Worm (Caenorhabditis elegans) whole organism, young adult: ENCODE results near the gene tdc-1.
A peak's percentile ranks its signal among the peaks of the same experiment; 100 is the strongest.

ENCODE experiments used
- B0019.2 ChIP-seq: fragments of 200-800 bp; sonication (Bioruptor generic); conservative IDR thresholded peaks from 2 replicates; pipeline ENCODE4 v1.3.6; 2022; ENCODE audit warnings: missing genetic modification reagents, missing genetic modification characterization, missing compliant biosample characterization
- B0336.3 ChIP-seq: fragments of 200-800 bp; sonication (Bioruptor generic); IDR thresholded peaks from 2 replicates; pipeline ENCODE4 v1.3.6; 2022; ENCODE audit warnings: missing genetic modification characterization, missing compliant biosample characterization
- C17E4.6 ChIP-seq: fragments of 200-800 bp; sonication (Bioruptor generic); IDR thresholded peaks from 2 replicates; pipeline ENCODE4 v1.3.6; 2022; ENCODE audit warnings: missing genetic modification reagents, missing genetic modification characterization, missing compliant biosample characterization
- F10E7.11 ChIP-seq: sonication (generic microtip); optimal IDR thresholded peaks from 2 replicates; lab custom pipeline; 2017; ENCODE audit warnings: mild to moderate bottlenecking, missing genetic modification characterization, moderate library complexity, missing compliant biosample characterization
- F39B2.1 ChIP-seq: fragments of 200-800 bp; sonication (Bioruptor generic); IDR thresholded peaks from 2 replicates; pipeline ENCODE4 v1.3.6; 2022; ENCODE audit warnings: missing genetic modification reagents, missing genetic modification characterization, missing compliant biosample characterization
- F49E8.2 ChIP-seq: sonication (generic microtip); optimal IDR thresholded peaks from 3 replicates; lab custom pipeline; 2017; ENCODE audit warnings: missing genetic modification characterization, mild to moderate bottlenecking, missing compliant biosample characterization, antibody characterized with exemption, moderate library complexity; ENCODE audit not compliant: insufficient read depth
- F52B5.7 ChIP-seq: sonication (generic microtip); optimal IDR thresholded peaks from 2 replicates; lab custom pipeline; 2016; ENCODE audit warnings: mild to moderate bottlenecking, missing genetic modification characterization, missing compliant biosample characterization
- T26A5.8 ChIP-seq: sonication (generic microtip); optimal IDR thresholded peaks from 2 replicates; lab custom pipeline; 2016; ENCODE audit warnings: missing genetic modification characterization, missing compliant biosample characterization
- Y53F4B.3 ChIP-seq: fragments of 200-800 bp; sonication (Bioruptor generic); IDR thresholded peaks from 2 replicates; pipeline ENCODE4 v1.3.6; 2022; ENCODE audit warnings: missing genetic modification reagents, missing genetic modification characterization, missing compliant biosample characterization
- Y56A3A.18 ChIP-seq: fragments of 200-800 bp; sonication (Bioruptor generic); IDR thresholded peaks from 2 replicates; pipeline ENCODE4 v1.3.6; 2022; ENCODE audit warnings: missing genetic modification reagents, missing genetic modification characterization, missing compliant biosample characterization
- Y67H2A.10 ChIP-seq: fragments of 200-800 bp; sonication (Bioruptor generic); conservative IDR thresholded peaks from 2 replicates; pipeline ENCODE4 v1.3.6; 2022; ENCODE audit warnings: missing genetic modification reagents, missing genetic modification characterization, missing compliant biosample characterization
- Y79H2A.3 ChIP-seq: fragments of 200-800 bp; sonication (Bioruptor generic); conservative IDR thresholded peaks from 2 replicates; pipeline ENCODE4 v1.3.6; 2022; ENCODE audit warnings: missing genetic modification reagents, missing genetic modification characterization, missing compliant biosample characterization
- ama-1 ChIP-seq, 3 experiments: fragments of 150-350 bp in 1 of 3; sonication (generic microtip) in 2 of 3; optimal IDR thresholded peaks; 2 replicates each; lab custom pipeline; 2014 to 2018; ENCODE audit warnings: missing biosample characterization in 2 of 3, missing genetic modification characterization in 2 of 3, missing genetic modification reagents in 2 of 3
- aptf-2 ChIP-seq: fragments of 200-800 bp; sonication (Bioruptor generic); conservative IDR thresholded peaks from 2 replicates; pipeline ENCODE4 v1.3.6; 2022; ENCODE audit warnings: missing genetic modification reagents, missing genetic modification characterization, missing compliant biosample characterization
- athp-1 ChIP-seq: sonication (generic microtip); optimal IDR thresholded peaks from 2 replicates; lab custom pipeline; 2017; ENCODE audit warnings: mild to moderate bottlenecking, missing genetic modification characterization, missing compliant biosample characterization
- cebp-1 ChIP-seq, 2 experiments: fragments of 200-800 bp in 1 of 2; sonication (Bioruptor generic) in 1 of 2; sonication (generic microtip) in 1 of 2; IDR thresholded peaks in 1 of 2; optimal IDR thresholded peaks in 1 of 2; 2 replicates each; pipeline versions ENCODE4 v1.3.6 to Lab custom; 2017 to 2022; ENCODE audit warnings: missing compliant biosample characterization in 2 of 2, missing genetic modification characterization in 2 of 2, mild to moderate bottlenecking in 1 of 2, missing genetic modification reagents in 1 of 2, moderate library complexity in 1 of 2
- ceh-40 ChIP-seq: fragments of 200-800 bp; sonication (Bioruptor generic); IDR thresholded peaks from 2 replicates; pipeline ENCODE4 v1.3.6; 2022; ENCODE audit warnings: missing genetic modification characterization, missing compliant biosample characterization
- ceh-58 ChIP-seq: fragments of 200-800 bp; sonication (Bioruptor generic); IDR thresholded peaks from 2 replicates; pipeline ENCODE4 v1.3.6; 2022; ENCODE audit warnings: missing genetic modification characterization, missing compliant biosample characterization
- ceh-91 ChIP-seq: fragments of 200-800 bp; sonication (Bioruptor generic); IDR thresholded peaks from 2 replicates; pipeline ENCODE4 v1.3.6; 2022; ENCODE audit warnings: missing genetic modification reagents, missing genetic modification characterization, missing compliant biosample characterization
- efl-1 ChIP-seq: fragments of 150-350 bp; optimal IDR thresholded peaks from 2 replicates; lab custom pipeline; 2014; ENCODE audit warnings: missing biosample characterization, missing genetic modification reagents, missing genetic modification characterization
- egl-44 ChIP-seq: fragments of 200-800 bp; sonication (Bioruptor generic); IDR thresholded peaks from 2 replicates; pipeline ENCODE4 v1.3.6; 2022; ENCODE audit warnings: missing genetic modification reagents, missing genetic modification characterization, missing compliant biosample characterization
- gei-17 ChIP-seq: fragments of 200-800 bp; sonication (Bioruptor generic); optimal IDR thresholded peaks from 2 replicates; lab custom pipeline; 2018; ENCODE audit warnings: mild to moderate bottlenecking, missing genetic modification characterization, missing compliant biosample characterization
- hlh-12 ChIP-seq: sonication (generic microtip); optimal IDR thresholded peaks from 2 replicates; lab custom pipeline; 2016; ENCODE audit warnings: missing genetic modification characterization, missing compliant biosample characterization
- hmg-1.2 ChIP-seq: fragments of 200-800 bp; sonication (Bioruptor generic); IDR thresholded peaks from 2 replicates; pipeline ENCODE4 v1.3.6; 2022; ENCODE audit warnings: missing genetic modification reagents, missing genetic modification characterization, missing compliant biosample characterization
- let-607 ChIP-seq, 2 experiments: fragments of 200-800 bp in 1 of 2; sonication (Bioruptor generic) in 1 of 2; sonication (generic microtip) in 1 of 2; optimal IDR thresholded peaks; 2 replicates each; lab custom pipeline; 2016 to 2018; ENCODE audit warnings: mild to moderate bottlenecking in 2 of 2, missing compliant biosample characterization in 2 of 2, missing genetic modification characterization in 2 of 2, moderate library complexity in 2 of 2, missing genotype in 1 of 2
- lin-26 ChIP-seq: fragments of 200-800 bp; sonication (Bioruptor generic); IDR thresholded peaks from 2 replicates; pipeline ENCODE4 v1.3.6; 2022; ENCODE audit warnings: missing genetic modification reagents, missing genetic modification characterization, missing compliant biosample characterization
- lin-35 ChIP-seq, 3 experiments: fragments of 150-350 bp in 2 of 3; sonication (generic microtip) in 1 of 3; optimal IDR thresholded peaks; 2 replicates each; lab custom pipeline; 2014 to 2018; ENCODE audit warnings: missing biosample characterization in 3 of 3, missing genetic modification characterization in 3 of 3, missing genetic modification reagents in 3 of 3
- lin-54 ChIP-seq: fragments of 200-800 bp; sonication (Bioruptor generic); optimal IDR thresholded peaks from 2 replicates; lab custom pipeline; 2018; ENCODE audit warnings: mild to moderate bottlenecking, missing genetic modification characterization, missing compliant biosample characterization
- lir-1 ChIP-seq: fragments of 200-800 bp; sonication (Bioruptor generic); conservative IDR thresholded peaks from 2 replicates; pipeline ENCODE4 v1.3.6; 2022; ENCODE audit warnings: missing genetic modification reagents, missing genetic modification characterization, missing compliant biosample characterization
- lsl-1 ChIP-seq: fragments of 200-800 bp; sonication (Bioruptor generic); optimal IDR thresholded peaks from 2 replicates; lab custom pipeline; 2018; ENCODE audit warnings: mild to moderate bottlenecking, missing genetic modification characterization, moderate library complexity, missing compliant biosample characterization
- madf-3 ChIP-seq: fragments of 200-800 bp; sonication (Bioruptor generic); IDR thresholded peaks from 2 replicates; pipeline ENCODE4 v1.3.6; 2022; ENCODE audit warnings: missing genetic modification reagents, missing genetic modification characterization, missing compliant biosample characterization
- madf-6 ChIP-seq: fragments of 200-800 bp; sonication (Bioruptor generic); IDR thresholded peaks from 2 replicates; pipeline ENCODE4 v1.3.6; 2022; ENCODE audit warnings: missing genetic modification reagents, missing genetic modification characterization, missing compliant biosample characterization
- nfya-2 ChIP-seq: fragments of 200-800 bp; sonication (Bioruptor generic); IDR thresholded peaks from 2 replicates; pipeline ENCODE4 v1.3.6; 2022; ENCODE audit warnings: missing genetic modification reagents, missing genetic modification characterization, missing compliant biosample characterization
- nfyb-1 ChIP-seq: fragments of 200-800 bp; sonication (Bioruptor generic); IDR thresholded peaks from 2 replicates; pipeline ENCODE4 v1.3.6; 2022; ENCODE audit warnings: missing genetic modification reagents, missing genetic modification characterization, missing compliant biosample characterization
- pbrm-1 ChIP-seq: fragments of 200-800 bp; sonication (Bioruptor generic); IDR thresholded peaks from 2 replicates; pipeline ENCODE4 v1.3.6; 2022; ENCODE audit warnings: missing genetic modification reagents, missing genetic modification characterization, missing compliant biosample characterization
- rec-8 ChIP-seq, 2 experiments: sonication (generic microtip); optimal IDR thresholded peaks; 2 replicates each; lab custom pipeline; 2016; ENCODE audit warnings: mild to moderate bottlenecking in 2 of 2, missing genetic modification characterization in 2 of 2, missing genetic modification reagents in 2 of 2, missing genotype in 2 of 2, missing biosample characterization in 1 of 2, missing compliant biosample characterization in 1 of 2, moderate library complexity in 1 of 2
- repo-1 ChIP-seq: sonication (generic microtip); optimal IDR thresholded peaks from 2 replicates; lab custom pipeline; 2017; ENCODE audit warnings: mild to moderate bottlenecking, missing genetic modification characterization, missing compliant biosample characterization
- rpc-1 ChIP-seq, 2 experiments: fragments of 150-350 bp in 1 of 2; sonication (generic microtip) in 1 of 2; optimal IDR thresholded peaks; 2 replicates each; lab custom pipeline; 2014 to 2018; ENCODE audit warnings: missing biosample characterization in 1 of 2, missing genetic modification characterization in 1 of 2, missing genetic modification reagents in 1 of 2, missing genotype in 1 of 2
- sdz-38 ChIP-seq: sonication (generic microtip); optimal IDR thresholded peaks from 2 replicates; lab custom pipeline; 2016; ENCODE audit warnings: missing genotype, missing genetic modification characterization, missing compliant biosample characterization
- sea-2 ChIP-seq: fragments of 200-800 bp; sonication (Bioruptor generic); IDR thresholded peaks from 2 replicates; pipeline ENCODE4 v1.3.6; 2022; ENCODE audit warnings: missing genetic modification characterization, missing compliant biosample characterization
- snpc-3.4 ChIP-seq: sonication (generic microtip); optimal IDR thresholded peaks from 2 replicates; lab custom pipeline; 2017; ENCODE audit warnings: missing genetic modification characterization, mild to moderate bottlenecking, missing compliant biosample characterization, antibody characterized with exemption, moderate library complexity, missing genotype, missing genetic modification reagents
- somi-1 ChIP-seq: fragments of 200-800 bp; sonication (Bioruptor generic); optimal IDR thresholded peaks from 2 replicates; lab custom pipeline; 2018; ENCODE audit warnings: mild to moderate bottlenecking, missing genetic modification characterization, missing compliant biosample characterization
- tbp1 ChIP-seq: fragments of 200-800 bp; sonication (Bioruptor generic); optimal IDR thresholded peaks from 2 replicates; lab custom pipeline; 2018; ENCODE audit warnings: mild to moderate bottlenecking, missing genetic modification characterization, missing compliant biosample characterization
- unc-62 ChIP-seq: fragments of 150-350 bp; optimal IDR thresholded peaks from 2 replicates; lab custom pipeline; 2014; ENCODE audit warnings: missing biosample characterization, missing genetic modification reagents, missing genetic modification characterization
- zim-3 ChIP-seq: sonication (generic microtip); optimal IDR thresholded peaks from 2 replicates; lab custom pipeline; 2017; ENCODE audit warnings: mild to moderate bottlenecking, missing genetic modification characterization, moderate library complexity, missing compliant biosample characterization
- ztf-26 ChIP-seq: sonication (generic microtip); optimal IDR thresholded peaks from 2 replicates; lab custom pipeline; 2017; ENCODE audit warnings: missing genetic modification characterization, missing compliant biosample characterization
- ztf-28 ChIP-seq: fragments of 200-800 bp; sonication (Bioruptor generic); IDR thresholded peaks from 2 replicates; pipeline ENCODE4 v1.3.6; 2022; ENCODE audit warnings: missing genetic modification reagents, missing genetic modification characterization, missing compliant biosample characterization
- ztf-3 ChIP-seq: fragments of 200-800 bp; sonication (Bioruptor generic); optimal IDR thresholded peaks from 2 replicates; lab custom pipeline; 2018; ENCODE audit warnings: mild to moderate bottlenecking, missing genetic modification characterization, missing compliant biosample characterization

tdc-1 gene

DNA sequence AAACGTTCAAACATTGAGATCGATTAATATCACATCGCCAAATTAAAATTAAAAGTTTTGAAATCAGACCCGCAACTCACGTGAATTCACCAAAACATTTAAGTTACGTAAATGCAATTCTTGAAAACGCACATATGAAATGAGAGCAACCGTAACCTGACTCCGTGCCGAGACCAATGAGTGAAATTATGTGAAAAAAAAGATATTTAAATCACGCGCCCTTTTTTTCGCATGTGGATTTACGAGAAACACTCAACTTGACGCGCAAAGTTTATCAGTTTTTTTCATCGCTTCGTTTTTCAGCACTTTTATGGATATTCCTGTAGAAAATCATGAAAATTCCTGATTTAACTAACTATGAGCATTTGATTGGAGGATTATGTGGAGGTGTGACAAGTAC is 5.7 kb downstream of the tdc-1 start, which contains the start of the genes gei-14 and slc-25A32 (continued):
- TF ChIP-seq cebp-1 (GFP tag; IDR thresholded peaks at IDR 0.05; lab: Robert Waterston, UW) (no peak), cebp-1 (tag; optimal IDR thresholded peaks at IDR 0.05; lab: Kevin White, UChicago) (peak; percentile 30), madf-6 (GFP tag; lab: Robert Waterston, UW) (peak; percentile 95), lir-1 (GFP tag; lab: Robert Waterston, UW) (no peak), nfyb-1 (no peak), lin-26 (no peak), gei-17 (no peak), ceh-40 (no peak), F52B5.7 (tag; lab: Kevin White, UChicago) (no peak), egl-44 (GFP tag; lab: Robert Waterston, UW) (no peak), T26A5.8 (tag; lab: Kevin White, UChicago) (no peak), snpc-3.4 (tag; lab: Kevin White, UChicago) (peak; percentile 92), unc-62 (GFP tag; lab: Kevin White, UChicago) (no peak), hlh-12 (tag; lab: Kevin White, UChicago) (no peak), lin-54 (GFP tag; lab: Kevin White, UChicago) (peak; percentile 97), F39B2.1 (GFP tag; lab: Robert Waterston, UW) (no peak), sea-2 (GFP tag; lab: Robert Waterston, UW) (no peak), B0019.2 (peak; percentile 88), C17E4.6 (GFP tag; lab: Robert Waterston, UW) (no peak), Y79H2A.3 (GFP tag; lab: Robert Waterston, UW) (no peak), let-607 (tag; optimal IDR thresholded peaks at IDR 0.05; lab: Kevin White, UChicago) (no peak), madf-3 (GFP tag; lab: Robert Waterston, UW) (peak; percentile 73; the same call in 1 of the 2 replicates), Y67H2A.10 (no peak), ama-1 (optimal IDR thresholded peaks at IDR 0.05; lab: Kevin White, UChicago) (no peak), ama-1 (GFP tag; optimal IDR thresholded peaks at IDR 0.05; lab: Kevin White, UChicago) (no peak), tbp1 (GFP tag; lab: Kevin White, UChicago) (peak; percentile 35), rpc-1 (optimal IDR thresholded peaks at IDR 0.05; lab: Kevin White, UChicago) (no peak), rpc-1 (tag; optimal IDR thresholded peaks at IDR 0.05; lab: Kevin White, UChicago) (no peak), repo-1 (tag; lab: Kevin White, UChicago) (no peak), lin-35 (GFP tag; optimal IDR thresholded peaks at IDR 0.05; lab: Kevin White, UChicago) (peak; percentile 50 to 75 (median 65)), lsl-1 (GFP tag; lab: Kevin White, UChicago) (peak; percentile 94), athp-1 (tag; lab: Kevin White, UChicago) (peak; percentile 43), Y53F4B.3 (GFP tag; lab: Robert Waterston, UW) (no peak), aptf-2 (GFP tag; lab: Robert Waterston, UW) (no peak), F10E7.11 (tag; lab: Kevin White, UChicago) (no peak), ztf-28 (GFP tag; lab: Robert Waterston, UW) (no peak), B0336.3 (0 out of 2 replicates have a peak, but pooled peaks have one; percentile 39), efl-1 (GFP tag; lab: Kevin White, UChicago) (peak; percentile 88), rec-8 (tag; optimal IDR thresholded peaks at IDR 0.05; lab: Kevin White, UChicago) (no peak), sdz-38 (tag; lab: Kevin White, UChicago) (no peak), ztf-26 (tag; lab: Kevin White, UChicago) (no peak), somi-1 (GFP tag; lab: Kevin White, UChicago) (no peak), ceh-91 (GFP tag; lab: Robert Waterston, UW) (peak; percentile 87), zim-3 (tag; lab: Kevin White, UChicago) (no peak), ztf-3 (GFP tag; lab: Kevin White, UChicago) (no peak), F49E8.2 (tag; lab: Kevin White, UChicago) (peak; percentile 90), ceh-58 (GFP tag; lab: Robert Waterston, UW) (no peak), pbrm-1 (GFP tag; lab: Robert Waterston, UW) (peak; percentile 31; the same call in 1 of the 2 replicates), nfya-2 (GFP tag; lab: Robert Waterston, UW) (no peak), hmg-1.2 (GFP tag; lab: Robert Waterston, UW) (peak; percentile 36), Y56A3A.18 (GFP tag; lab: Robert Waterston, UW) (no peak)
